Fruit fly (Drosophila melanogaster) whole organism, embryonic: Measurements from ENCODE around the gene Neurl4.

Experiments used
- Awh ChIP-seq: fragments of 200-800 bp; sonication (Bioruptor generic); IDR thresholded peaks from 2 replicates; pipeline ENCODE4, ENCODE4 v1.3.6; 2022; ENCODE audit warnings: missing biosample characterization, missing genetic modification characterization
- B-H2 ChIP-seq: fragments of 200-800 bp; sonication (Bioruptor generic); optimal IDR thresholded peaks from 2 replicates; lab custom pipeline; 2018; ENCODE audit warnings: missing biosample characterization, mild to moderate bottlenecking, missing genetic modification characterization
- BtbVII ChIP-seq: fragments of 200-800 bp; sonication (Bioruptor generic); optimal IDR thresholded peaks from 3 replicates; lab custom pipeline; 2017; ENCODE audit warnings: missing biosample characterization, mild to moderate bottlenecking, missing genetic modification characterization
- CG10209 ChIP-seq: fragments of 200-800 bp; sonication (Bioruptor generic); optimal IDR thresholded peaks from 3 replicates; lab custom pipeline; 2017; ENCODE audit warnings: missing biosample characterization, mild to moderate bottlenecking, missing genetic modification characterization, missing genetic modification reagents
- CG10366 ChIP-seq: fragments of 200-800 bp; sonication (Bioruptor generic); IDR thresholded peaks from 2 replicates; pipeline ENCODE4 v1.3.6; 2022; ENCODE audit warnings: missing biosample characterization, missing genetic modification characterization
- CG1529 ChIP-seq: fragments of 200-800 bp; sonication (Bioruptor generic); optimal IDR thresholded peaks from 3 replicates; lab custom pipeline; 2018; ENCODE audit warnings: missing biosample characterization, missing genetic modification characterization
- CG15479 ChIP-seq: fragments of 200-800 bp; sonication (Bioruptor generic); optimal IDR thresholded peaks from 3 replicates; lab custom pipeline; 2019; ENCODE audit warnings: missing biosample characterization, mild to moderate bottlenecking, missing genetic modification characterization, moderate library complexity
- CG15514 ChIP-seq: fragments of 200-800 bp; sonication (Bioruptor generic); optimal IDR thresholded peaks from 3 replicates; lab custom pipeline; 2017; ENCODE audit warnings: missing biosample characterization, missing genetic modification characterization, mild to moderate bottlenecking, moderate library complexity, missing genetic modification reagents
- CG16863 ChIP-seq: fragments of 200-800 bp; sonication (Bioruptor generic); optimal IDR thresholded peaks from 3 replicates; lab custom pipeline; 2016; ENCODE audit warnings: missing biosample characterization, missing genetic modification characterization
- CG2202 ChIP-seq: fragments of 200-800 bp; sonication (Bioruptor generic); optimal IDR thresholded peaks from 2 replicates; lab custom pipeline; 2018; ENCODE audit warnings: missing biosample characterization, mild to moderate bottlenecking, missing genetic modification characterization
- CG3065 ChIP-seq: fragments of 200-800 bp; sonication (Bioruptor generic); optimal IDR thresholded peaks from 2 replicates; lab custom pipeline; 2016; ENCODE audit warnings: missing biosample characterization, missing genetic modification characterization
- CG34224 ChIP-seq: fragments of 200-800 bp; sonication (Bioruptor generic); IDR thresholded peaks from 3 replicates; pipeline ENCODE4 v1.3.6; 2022; ENCODE audit warnings: missing biosample characterization, missing genetic modification characterization; ENCODE audit not compliant: partially characterized antibody
- CG4282 ChIP-seq: fragments of 200-800 bp; sonication (Bioruptor generic); optimal IDR thresholded peaks from 2 replicates; lab custom pipeline; 2016; ENCODE audit warnings: missing biosample characterization, missing genetic modification characterization
- CG4707 ChIP-seq: fragments of 200-800 bp; sonication (Bioruptor generic); optimal IDR thresholded peaks from 2 replicates; lab custom pipeline; 2018; ENCODE audit warnings: missing biosample characterization, mild to moderate bottlenecking, missing genetic modification characterization, moderate library complexity
- CG7745 ChIP-seq: fragments of 200-800 bp; sonication (Bioruptor generic); optimal IDR thresholded peaks from 2 replicates; lab custom pipeline; 2018; ENCODE audit warnings: missing biosample characterization, mild to moderate bottlenecking, missing genetic modification characterization, moderate library complexity
- CG9215 ChIP-seq: fragments of 200-800 bp; sonication (Bioruptor generic); IDR thresholded peaks from 2 replicates; pipeline ENCODE4 v1.3.6; 2022; ENCODE audit warnings: missing biosample characterization, missing genetic modification characterization
- Chrac-16 ChIP-seq: fragments of 200-800 bp; sonication (Bioruptor generic); optimal IDR thresholded peaks from 3 replicates; lab custom pipeline; 2016; ENCODE audit warnings: missing biosample characterization, missing genetic modification characterization
- CkIIα-i1 ChIP-seq: fragments of 200-800 bp; sonication (Bioruptor generic); IDR thresholded peaks from 2 replicates; pipeline ENCODE4 v1.3.6; 2022; ENCODE audit warnings: missing biosample characterization, missing genetic modification characterization
- CrebB ChIP-seq: fragments of 200-800 bp; sonication (Bioruptor generic); optimal IDR thresholded peaks from 3 replicates; lab custom pipeline; 2018; ENCODE audit warnings: missing biosample characterization, mild to moderate bottlenecking, missing genetic modification characterization
- D ChIP-seq, 2 experiments: fragments of 200-800 bp in 1 of 2; fragments of >200 bp in 1 of 2; sonication (Bioruptor generic) in 1 of 2; optimal IDR thresholded peaks; 2 replicates in 1 of 2; 3 replicates in 1 of 2; lab custom pipeline; 2017; ENCODE audit warnings: mild to moderate bottlenecking in 1 of 2, missing biosample characterization in 1 of 2, missing genetic modification characterization in 1 of 2, missing genetic modification reagents in 1 of 2
- D19B ChIP-seq: fragments of 200-800 bp; sonication (Bioruptor generic); optimal IDR thresholded peaks from 2 replicates; lab custom pipeline; 2017; ENCODE audit warnings: missing biosample characterization, mild to moderate bottlenecking, missing genetic modification characterization
- Doc3 ChIP-seq: fragments of 200-800 bp; sonication (Bioruptor generic); IDR thresholded peaks from 3 replicates; pipeline ENCODE4 v1.3.6; 2022; ENCODE audit warnings: missing biosample characterization, missing genetic modification characterization; ENCODE audit not compliant: partially characterized antibody
- HLH4C ChIP-seq: fragments of 200-800 bp; sonication (Bioruptor generic); IDR thresholded peaks from 3 replicates; pipeline ENCODE4 v1.3.6; 2022; ENCODE audit warnings: missing biosample characterization, missing genetic modification characterization; ENCODE audit not compliant: partially characterized antibody
- Max ChIP-seq: fragments of 200-800 bp; sonication (Bioruptor generic); optimal IDR thresholded peaks from 2 replicates; lab custom pipeline; 2016; ENCODE audit warnings: missing biosample characterization, mild to moderate bottlenecking, missing genetic modification characterization
- Rfx ChIP-seq: fragments of 200-800 bp; sonication (Bioruptor generic); IDR thresholded peaks from 2 replicates; pipeline ENCODE4 v1.3.6; 2022; ENCODE audit warnings: missing biosample characterization, missing genetic modification characterization
- Sox102F ChIP-seq: fragments of 200-800 bp; sonication (Bioruptor generic); optimal IDR thresholded peaks from 2 replicates; lab custom pipeline; 2018; ENCODE audit warnings: missing biosample characterization, mild to moderate bottlenecking, missing genetic modification characterization, moderate library complexity
- al ChIP-seq: fragments of 200-800 bp; sonication (Bioruptor generic); IDR thresholded peaks from 2 replicates; pipeline ENCODE4 v1.3.6; 2022; ENCODE audit warnings: missing biosample characterization, missing genetic modification characterization
- ara ChIP-seq: fragments of 200-800 bp; sonication (Bioruptor generic); IDR thresholded peaks from 2 replicates; pipeline ENCODE4 v1.3.6; 2022; ENCODE audit warnings: missing biosample characterization, missing genetic modification characterization
- ato ChIP-seq: fragments of 200-800 bp; sonication (Bioruptor generic); IDR thresholded peaks from 2 replicates; pipeline ENCODE4 v1.3.6; 2022; ENCODE audit warnings: missing biosample characterization, missing genetic modification characterization; ENCODE audit not compliant: partially characterized antibody
- bowl ChIP-seq: fragments of 200-800 bp; sonication (Bioruptor generic); IDR thresholded peaks from 2 replicates; pipeline ENCODE4 v1.3.6; 2022; ENCODE audit warnings: missing biosample characterization, missing genetic modification characterization
- crp ChIP-seq, 2 experiments: fragments of 200-800 bp; sonication (Bioruptor generic); optimal IDR thresholded peaks; 2 replicates in 1 of 2; 3 replicates in 1 of 2; lab custom pipeline; 2017; ENCODE audit warnings: missing biosample characterization in 2 of 2, missing genetic modification characterization in 2 of 2, mild to moderate bottlenecking in 1 of 2, moderate library complexity in 1 of 2
- cwo ChIP-seq: fragments of 200-800 bp; sonication (Bioruptor generic); optimal IDR thresholded peaks from 3 replicates; lab custom pipeline; 2017; ENCODE audit warnings: missing biosample characterization, missing genetic modification characterization, mild to moderate bottlenecking, moderate library complexity, missing genetic modification reagents
- dysf ChIP-seq: fragments of 200-800 bp; sonication (Bioruptor generic); IDR thresholded peaks from 3 replicates; pipeline ENCODE4 v1.3.6; 2022; ENCODE audit warnings: missing biosample characterization, missing genetic modification characterization
- eyg ChIP-seq: fragments of 200-800 bp; sonication (Bioruptor generic); optimal IDR thresholded peaks from 3 replicates; lab custom pipeline; 2016; ENCODE audit warnings: missing biosample characterization, missing genetic modification characterization
- gfzf ChIP-seq: fragments of 200-800 bp; sonication (Bioruptor generic); optimal IDR thresholded peaks from 2 replicates; lab custom pipeline; 2016; ENCODE audit warnings: missing biosample characterization, mild to moderate bottlenecking, missing genetic modification characterization, moderate library complexity
- ind ChIP-seq: fragments of 200-800 bp; sonication (Bioruptor generic); optimal IDR thresholded peaks from 3 replicates; lab custom pipeline; 2016; ENCODE audit warnings: missing biosample characterization, missing genetic modification characterization
- lbe ChIP-seq: fragments of 200-800 bp; sonication (Bioruptor generic); optimal IDR thresholded peaks from 2 replicates; lab custom pipeline; 2016; ENCODE audit warnings: missing biosample characterization, mild to moderate bottlenecking, missing genetic modification characterization
- mam ChIP-seq: fragments of 200-800 bp; sonication (Bioruptor generic); optimal IDR thresholded peaks from 3 replicates; lab custom pipeline; 2016; ENCODE audit warnings: missing biosample characterization, missing genetic modification characterization
- pan ChIP-seq, 4 experiments: fragments of >200 bp in 3 of 4; fragments of 200-800 bp in 1 of 4; sonication (Bioruptor generic) in 1 of 4; optimal IDR thresholded peaks in 3 of 4; IDR thresholded peaks in 1 of 4; 2 replicates each; pipeline versions ENCODE4 v1.3.6 to Lab custom; 2017 to 2022; ENCODE audit warnings: missing biosample characterization in 2 of 4, missing genetic modification characterization in 2 of 4, mixed read lengths in 1 of 4
- row ChIP-seq: fragments of 200-800 bp; sonication (Bioruptor generic); IDR thresholded peaks from 3 replicates; pipeline ENCODE4 v1.3.6; 2022; ENCODE audit warnings: missing biosample characterization, missing genetic modification characterization
- sqz ChIP-seq: fragments of 200-800 bp; sonication (Bioruptor generic); optimal IDR thresholded peaks from 3 replicates; lab custom pipeline; 2018; ENCODE audit warnings: missing biosample characterization, mild to moderate bottlenecking, missing genetic modification characterization
- trh ChIP-seq: fragments of 200-800 bp; sonication (Bioruptor generic); optimal IDR thresholded peaks from 2 replicates; lab custom pipeline; 2016; ENCODE audit warnings: missing biosample characterization, missing genetic modification characterization
- unc-4 ChIP-seq: fragments of 200-800 bp; sonication (Bioruptor generic); IDR thresholded peaks from 2 replicates; pipeline ENCODE4 v1.3.6; 2022; ENCODE audit warnings: missing biosample characterization, missing genetic modification characterization; ENCODE audit not compliant: partially characterized antibody
- usp ChIP-seq: fragments of >200 bp; optimal IDR thresholded peaks from 2 replicates; lab custom pipeline; 2017; ENCODE audit warnings: missing biosample characterization, missing genetic modification characterization
- wdn ChIP-seq: fragments of 200-800 bp; sonication (Bioruptor generic); IDR thresholded peaks from 2 replicates; pipeline ENCODE4 v1.3.6; 2022; ENCODE audit warnings: missing biosample characterization, missing genetic modification characterization
- zf30C ChIP-seq: fragments of 200-800 bp; sonication (Bioruptor generic); optimal IDR thresholded peaks from 3 replicates; lab custom pipeline; 2018; ENCODE audit warnings: missing biosample characterization, mild to moderate bottlenecking, missing genetic modification characterization

The Neurl4 gene

DNA sequence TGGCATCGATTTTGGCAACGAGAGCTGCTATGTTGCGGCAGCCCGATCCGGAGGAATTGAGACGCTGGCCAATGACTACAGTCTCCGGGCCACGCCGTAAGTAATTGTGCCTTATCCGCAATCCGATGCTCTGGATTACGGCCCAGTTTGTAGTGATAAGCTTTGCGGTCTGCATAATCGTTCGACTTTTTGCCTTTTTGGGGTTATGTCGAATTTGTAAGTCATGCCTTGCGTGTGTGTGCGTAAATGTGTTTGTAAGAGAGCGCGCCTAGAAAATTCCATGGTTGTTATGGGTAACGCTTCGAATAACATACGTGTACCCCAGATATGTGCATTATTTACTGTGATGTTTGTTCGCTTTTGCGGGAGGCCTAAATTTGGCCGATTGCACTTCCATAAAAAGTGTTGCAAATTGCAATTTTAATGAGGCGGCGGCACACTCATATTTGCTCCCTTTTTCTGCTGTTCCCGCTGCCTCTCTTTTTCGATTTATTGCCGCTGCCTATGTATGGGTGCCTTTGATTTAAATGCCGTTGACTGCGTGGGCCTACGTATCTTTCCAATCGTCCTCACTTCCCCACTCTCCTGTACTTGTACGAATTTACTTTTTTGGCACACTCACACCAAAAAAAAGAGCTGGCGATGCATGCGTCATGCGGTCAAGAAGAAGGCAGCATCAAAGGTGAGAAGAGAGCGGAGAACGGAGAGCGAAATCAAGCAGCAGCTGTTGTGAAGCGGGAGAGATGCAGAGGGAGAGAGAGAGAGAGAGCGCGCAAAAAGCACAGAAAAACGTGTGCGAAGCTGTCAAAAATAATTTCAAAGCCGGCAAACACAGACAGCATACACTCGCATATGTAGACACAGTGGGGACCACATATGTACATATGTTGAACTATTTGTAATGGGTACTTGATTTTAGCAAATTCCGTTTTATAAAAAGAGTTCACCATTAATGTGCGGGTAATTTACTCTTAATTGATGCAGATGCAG is 11.7 kb downstream of the Neurl4 start (continued):
- TF ChIP-seq al (GFP tag; lab: Robert Waterston, UW): no peak
- TF ChIP-seq trh (GFP tag; lab: Kevin White, UChicago): no peak
- TF ChIP-seq CkIIα-i1 (GFP tag; lab: Robert Waterston, UW): no peak
- peak; percentile 79 for TF ChIP-seq cwo
- no peak for TF ChIP-seq CrebB (tag; lab: Kevin White, UChicago)
- TF ChIP-seq Sox102F (GFP tag; lab: Kevin White, UChicago): no peak
- no peak for TF ChIP-seq lbe (GFP tag; lab: Kevin White, UChicago)
- TF ChIP-seq BtbVII (GFP tag; lab: Kevin White, UChicago): no peak
- TF ChIP-seq CG34224 (GFP tag; lab: Robert Waterston, UW): no peak; the same call in 1 of the 3 replicates
- no peak for TF ChIP-seq Chrac-16 (GFP tag; lab: Kevin White, UChicago)
- TF ChIP-seq ato (GFP tag; lab: Robert Waterston, UW): no peak
- no peak for TF ChIP-seq ind (GFP tag; lab: Kevin White, UChicago)
- TF ChIP-seq Rfx (GFP tag; lab: Robert Waterston, UW): peak; percentile 51
- TF ChIP-seq pan (optimal IDR thresholded peaks at IDR 0.05; lab: Kevin White, UChicago): no peak
- TF ChIP-seq pan (GFP tag; optimal IDR thresholded peaks at IDR 0.05 in 1 of 2, IDR thresholded peaks at IDR 0.05 in 1 of 2): peak in 1 of 2 experiments; percentile 4
- TF ChIP-seq CG3065 (GFP tag; lab: Kevin White, UChicago): no peak
- TF ChIP-seq usp (GFP tag; lab: Kevin White, UChicago): no peak
- peak; percentile 17 for TF ChIP-seq sqz
- TF ChIP-seq CG7745 (tag; lab: Kevin White, UChicago): no peak
- TF ChIP-seq mam: no peak
- TF ChIP-seq CG15514 (GFP tag; lab: Kevin White, UChicago): no peak
- TF ChIP-seq crp (GFP tag; optimal IDR thresholded peaks at IDR 0.05; lab: Kevin White, UChicago): peak in 1 of 2 experiments; percentile 63
- TF ChIP-seq Doc3 (GFP tag; lab: Robert Waterston, UW): 0 out of 3 replicates have a peak, but pooled peaks have one; percentile 35
- no peak for TF ChIP-seq gfzf (GFP tag; lab: Kevin White, UChicago)
- 0 out of 2 replicates have a peak, but pooled peaks have one; percentile 29 for TF ChIP-seq unc-4 (GFP tag; lab: Robert Waterston, UW)
- TF ChIP-seq CG2202 (tag; lab: Kevin White, UChicago): no peak
- no peak for TF ChIP-seq CG4707 (GFP tag; lab: Kevin White, UChicago)
- no peak for TF ChIP-seq bowl (GFP tag; lab: Robert Waterston, UW)
- TF ChIP-seq HLH4C (GFP tag; lab: Robert Waterston, UW): no peak
- TF ChIP-seq CG4282 (GFP tag; lab: Kevin White, UChicago): no peak
- TF ChIP-seq B-H2: no peak
- no peak for TF ChIP-seq CG9215 (GFP tag; lab: Robert Waterston, UW)
- no peak for TF ChIP-seq wdn (GFP tag; lab: Robert Waterston, UW)
- no peak for TF ChIP-seq ara (GFP tag; lab: Robert Waterston, UW)
- no peak for TF ChIP-seq CG10209
- TF ChIP-seq CG10366: no peak
- no peak for TF ChIP-seq CG1529
- no peak for TF ChIP-seq CG16863 (GFP tag; lab: Kevin White, UChicago)
- no peak for TF ChIP-seq eyg
- TF ChIP-seq Max: no peak
- TF ChIP-seq D19B (GFP tag; lab: Kevin White, UChicago): peak; percentile 23
- no peak for TF ChIP-seq dysf
- peak; percentile 11; the same call in 1 of the 2 replicates for TF ChIP-seq Awh (GFP tag; lab: Robert Waterston, UW)
- no peak for TF ChIP-seq D (optimal IDR thresholded peaks at IDR 0.05; lab: Kevin White, UChicago)
- TF ChIP-seq D (GFP tag; optimal IDR thresholded peaks at IDR 0.05; lab: Kevin White, UChicago): no peak
- peak; percentile 58; the same call in 2 of the 3 replicates for TF ChIP-seq row (GFP tag; lab: Robert Waterston, UW)
- no peak for TF ChIP-seq zf30C (GFP tag; lab: Kevin White, UChicago)
- TF ChIP-seq CG15479 (GFP tag; lab: Kevin White, UChicago): no peak
